Fruit fly (Drosophila melanogaster): ENCODE measurements around the gene CG8757.

CG8757 gene

dm6 chr3L:13865484-13865883, 23.4 kb upstream of the CG8757 start (continued):
- TF ChIP-seq slou (GFP tag; optimal IDR thresholded peaks at IDR 0.05) = no peak
- no peak for TF ChIP-seq wdn (GFP tag; IDR thresholded peaks at IDR 0.05)
- TF ChIP-seq HHEX (GFP tag; optimal IDR thresholded peaks at IDR 0.05) = peak; percentile 77
- TF ChIP-seq CG31224 (GFP tag; IDR thresholded peaks at IDR 0.05) = no peak
- no peak for TF ChIP-seq CG9932 (GFP tag; IDR thresholded peaks at IDR 0.05)
- TF ChIP-seq CG32772 (GFP tag; IDR thresholded peaks at IDR 0.05) = no peak
- no peak for TF ChIP-seq h (optimal IDR thresholded peaks at IDR 0.05)
- TF ChIP-seq Optix (GFP tag; IDR thresholded peaks at IDR 0.05) = no peak
- TF ChIP-seq Elba2 (GFP tag; optimal IDR thresholded peaks at IDR 0.05) = no peak
- TF ChIP-seq CoRest (tag; optimal IDR thresholded peaks at IDR 0.05) = peak; percentile 76
- peak; percentile 62 for TF ChIP-seq kah (GFP tag; optimal IDR thresholded peaks at IDR 0.05)
- TF ChIP-seq CG3726 (GFP tag; IDR thresholded peaks at IDR 0.05) = no peak
- TF ChIP-seq unc-4 (GFP tag; IDR thresholded peaks at IDR 0.05; ENCODE audit: partially characterized antibody) = no peak
- TF ChIP-seq Dfd (GFP tag; optimal IDR thresholded peaks at IDR 0.05) = no peak
- no peak for TF ChIP-seq Nf-YA (GFP tag; IDR thresholded peaks at IDR 0.05)
- peak; percentile 55 for TF ChIP-seq CG12299 (tag; optimal IDR thresholded peaks at IDR 0.05)
- no peak for TF ChIP-seq tx (GFP tag; optimal IDR thresholded peaks at IDR 0.05)
- no peak for TF ChIP-seq ttk (GFP tag; IDR thresholded peaks at IDR 0.05)
- peak; percentile 48 for TF ChIP-seq phol (tag; optimal IDR thresholded peaks at IDR 0.05)
- TF ChIP-seq BEAF-32 (GFP tag; optimal IDR thresholded peaks at IDR 0.05) = no peak
- peak; percentile 59 for TF ChIP-seq CG7839 (tag; optimal IDR thresholded peaks at IDR 0.05)
- peak; percentile 59 for TF ChIP-seq btn (GFP tag; optimal IDR thresholded peaks at IDR 0.05)
- peak; percentile 92 for TF ChIP-seq wek (GFP tag; optimal IDR thresholded peaks at IDR 0.05)
- peak; percentile 49 for TF ChIP-seq Hey (tag; optimal IDR thresholded peaks at IDR 0.05)
- peak; percentile 83 for TF ChIP-seq CG14710 (tag; optimal IDR thresholded peaks at IDR 0.05)
- TF ChIP-seq shn (GFP tag; optimal IDR thresholded peaks at IDR 0.05) = peak; percentile 27
- peak; percentile 86 for TF ChIP-seq CG33557 (GFP tag; optimal IDR thresholded peaks at IDR 0.05)
- TF ChIP-seq trem (tag; optimal IDR thresholded peaks at IDR 0.05) = peak; percentile 61
- no peak for TF ChIP-seq CG14014 (GFP tag; IDR thresholded peaks at IDR 0.05)
- TF ChIP-seq chn (GFP tag; optimal IDR thresholded peaks at IDR 0.05) = no peak
- TF ChIP-seq amos (GFP tag; IDR thresholded peaks at IDR 0.05; ENCODE audit: partially characterized antibody) = no peak
- peak; percentile 75 for TF ChIP-seq CG17568 (GFP tag; optimal IDR thresholded peaks at IDR 0.05)
- no peak for TF ChIP-seq CG8478 (optimal IDR thresholded peaks at IDR 0.05)
- TF ChIP-seq CG17829 (tag; optimal IDR thresholded peaks at IDR 0.05) = peak; percentile 68
- no peak for TF ChIP-seq gfzf (GFP tag; optimal IDR thresholded peaks at IDR 0.05)
- no peak for TF ChIP-seq gce (GFP tag; IDR thresholded peaks at IDR 0.05)
- TF ChIP-seq D (optimal IDR thresholded peaks at IDR 0.05) = no peak
- peak; percentile 79 for TF ChIP-seq D (GFP tag; optimal IDR thresholded peaks at IDR 0.05)
- peak; percentile 54 for TF ChIP-seq YL-1 (GFP tag; optimal IDR thresholded peaks at IDR 0.05)
- peak; percentile 92 for TF ChIP-seq fd64A (GFP tag; optimal IDR thresholded peaks at IDR 0.05)
- TF ChIP-seq toy (GFP tag; IDR thresholded peaks at IDR 0.05) = no peak
- peak; percentile 86 for TF ChIP-seq CG2678 (tag; optimal IDR thresholded peaks at IDR 0.05)
- TF ChIP-seq ci (GFP tag; IDR thresholded peaks at IDR 0.05) = no peak
- no peak for TF ChIP-seq CG16813 (GFP tag; IDR thresholded peaks at IDR 0.05; ENCODE audit: partially characterized antibody)
- TF ChIP-seq CG12071 (GFP tag; optimal IDR thresholded peaks at IDR 0.05) = peak; percentile 85
- peak; percentile 69 for TF ChIP-seq CG17186 (GFP tag; optimal IDR thresholded peaks at IDR 0.05)
- no peak for TF ChIP-seq CG14441 (GFP tag; IDR thresholded peaks at IDR 0.05)
- no peak for TF ChIP-seq CG9797 (GFP tag; optimal IDR thresholded peaks at IDR 0.05)
- peak; percentile 70 for TF ChIP-seq Xrp1 (GFP tag; IDR thresholded peaks at IDR 0.05)
- TF ChIP-seq chinmo (GFP tag; IDR thresholded peaks at IDR 0.05; ENCODE audit: partially characterized antibody) = no peak
- TF ChIP-seq Nf-YC (tag; optimal IDR thresholded peaks at IDR 0.05) = no peak
- peak; percentile 71 for TF ChIP-seq CG31441 (GFP tag; IDR thresholded peaks at IDR 0.05)
- no peak for TF ChIP-seq Meics (GFP tag; optimal IDR thresholded peaks at IDR 0.05)
